Worm (Caenorhabditis elegans): ENCODE results near the gene xpb-1.

xpb-1 gene

DNA sequence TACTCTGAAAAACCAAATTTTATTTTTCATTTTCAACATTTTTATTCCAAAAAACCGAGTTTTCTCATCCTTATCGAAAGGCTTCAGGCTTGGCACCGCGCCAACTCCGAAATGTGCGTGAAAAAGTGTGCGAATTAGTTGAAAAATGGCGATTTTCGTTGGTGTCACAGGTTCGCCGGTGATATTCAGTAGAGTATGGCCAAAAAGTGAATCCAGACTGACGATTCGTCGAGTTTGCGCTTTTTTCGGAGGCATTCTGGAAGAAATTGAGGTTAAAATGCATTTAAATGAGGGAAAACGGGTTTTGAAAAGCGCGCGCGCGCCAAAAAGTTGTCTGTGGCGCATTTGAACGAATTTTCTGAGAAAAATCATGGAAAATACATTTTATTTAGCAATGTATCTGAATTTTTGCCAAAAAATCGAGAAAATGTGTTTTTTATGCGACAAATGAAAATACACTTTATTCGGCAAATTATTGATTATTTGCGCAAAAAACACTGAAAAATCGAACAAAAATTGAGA, 2.9 kb upstream of the xpb-1 start, which contains the start of the genes Y66D12A.16 and such-1:
Y66D12A.16 (plus strand) TSS at position 51 of the 522 bp plus-strand sequence.
such-1 (minus strand) TSS at position 256 of the 522 bp plus-strand sequence.
- TF ChIP-seq ceh-91 (GFP tag; IDR thresholded peaks at IDR 0.05) (peak; percentile 39; the same call in 1 of the 2 replicates), B0336.3 (GFP tag; IDR thresholded peaks at IDR 0.05) (no peak), dpl-1 (GFP tag; optimal IDR thresholded peaks at IDR 0.05) (peak; percentile 48), madf-8 (GFP tag; conservative IDR thresholded peaks at IDR 0.05) (peak; percentile 73), fkh-3 (tag; optimal IDR thresholded peaks at IDR 0.05) (no peak), hsf-1 (GFP tag; IDR thresholded peaks at IDR 0.05) (peak; percentile 67; the same call in 1 of the 2 replicates), dpff-1 (tag; optimal IDR thresholded peaks at IDR 0.05) (no peak), D2030.7 (GFP tag; IDR thresholded peaks at IDR 0.05) (peak; percentile 12; the same call in 1 of the 2 replicates), F33H1.4 (GFP tag; IDR thresholded peaks at IDR 0.05) (peak; percentile 31), madf-6 (GFP tag; IDR thresholded peaks at IDR 0.05) (peak; percentile 86), efl-1 (GFP tag; optimal IDR thresholded peaks at IDR 0.05) (peak; percentile 74)

DNA sequence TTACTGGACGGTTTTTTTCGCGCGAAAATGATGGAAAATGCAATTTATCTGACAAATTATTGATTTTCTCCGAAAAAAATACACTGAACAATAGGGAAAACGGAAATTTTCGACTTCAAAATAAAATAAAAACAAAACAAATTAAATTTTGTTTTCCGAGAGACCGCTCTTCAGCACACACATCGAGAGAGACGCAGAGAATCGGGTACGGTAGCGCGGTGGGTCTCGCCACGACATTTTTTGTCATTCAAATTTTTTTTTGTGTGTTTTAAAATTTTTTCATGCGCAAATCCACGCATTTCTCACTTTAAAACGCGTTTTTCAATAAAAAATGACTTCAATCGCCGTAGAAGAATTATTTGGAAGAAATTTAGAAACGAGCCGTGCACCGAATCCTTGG, 2.4 kb upstream of the xpb-1 start:
- TF ChIP-seq rec-8 (tag; optimal IDR thresholded peaks at IDR 0.05) (no peak), zfh-2 (GFP tag; conservative IDR thresholded peaks at IDR 0.05) (no peak), B0336.3 (GFP tag; IDR thresholded peaks at IDR 0.05) (0 out of 2 replicates have a peak, but pooled peaks have one; percentile 45), atf-7 (tag; optimal IDR thresholded peaks at IDR 0.05) (no peak), ceh-27 (GFP tag; optimal IDR thresholded peaks at IDR 0.05) (no peak), Y95B8A.8 (GFP tag; IDR thresholded peaks at IDR 0.05) (0 out of 2 replicates have a peak, but pooled peaks have one; percentile 41), ztf-28 (GFP tag; IDR thresholded peaks at IDR 0.05) (no peak), Y79H2A.3 (GFP tag; conservative IDR thresholded peaks at IDR 0.05) (no peak), cebp-1 (GFP tag; IDR thresholded peaks at IDR 0.05) (no peak), cebp-1 (tag; optimal IDR thresholded peaks at IDR 0.05) (no peak), bed-2 (GFP tag; IDR thresholded peaks at IDR 0.05) (no peak), egrh-3 (GFP tag; IDR thresholded peaks at IDR 0.05) (no peak), him-1 (tag; optimal IDR thresholded peaks at IDR 0.05) (no peak), snpc-1.3 (tag; optimal IDR thresholded peaks at IDR 0.05; ENCODE audit: insufficient read depth) (peak; percentile 84), chd-7 (tag; optimal IDR thresholded peaks at IDR 0.05) (no peak), ceh-58 (GFP tag; IDR thresholded peaks at IDR 0.05) (no peak), ekl-4 (GFP tag; IDR thresholded peaks at IDR 0.05) (no peak), attf-3 (GFP tag; conservative IDR thresholded peaks at IDR 0.05) (no peak), ceh-40 (GFP tag; IDR thresholded peaks at IDR 0.05) (no peak), pha-4 (tag; optimal IDR thresholded peaks at IDR 0.05) (no peak), attf-6 (GFP tag; IDR thresholded peaks at IDR 0.05) (no peak), let-526 (GFP tag; IDR thresholded peaks at IDR 0.05) (no peak), tbx-9 (tag; optimal IDR thresholded peaks at IDR 0.05; ENCODE audit: borderline replicate concordance) (no peak), ztf-18 (tag; optimal IDR thresholded peaks at IDR 0.05) (no peak), B0261.1 (tag; optimal IDR thresholded peaks at IDR 0.05) (no peak), ceh-100 (GFP tag; IDR thresholded peaks at IDR 0.05) (peak; percentile 52; the same call in 1 of the 2 replicates), ets-4 (GFP tag; optimal IDR thresholded peaks at IDR 0.05) (no peak), aptf-3 (GFP tag; IDR thresholded peaks at IDR 0.05) (no peak), madf-3 (GFP tag; IDR thresholded peaks at IDR 0.05) (0 out of 2 replicates have a peak, but pooled peaks have one; percentile 73), ZK185.1 (tag; optimal IDR thresholded peaks at IDR 0.05; ENCODE audit: poor library complexity, severe bottlenecking) (no peak), let-607 (tag; optimal IDR thresholded peaks at IDR 0.05) (no peak), F23B12.7 (tag; optimal IDR thresholded peaks at IDR 0.05; ENCODE audit: insufficient read depth) (no peak), nhr-27 (tag; optimal IDR thresholded peaks at IDR 0.05) (no peak), mel-28 (tag; optimal IDR thresholded peaks at IDR 0.05; ENCODE audit: borderline replicate concordance) (no peak), dpff-1 (tag; optimal IDR thresholded peaks at IDR 0.05) (no peak), madf-8 (GFP tag; conservative IDR thresholded peaks at IDR 0.05) (peak; percentile 83), hsf-1 (GFP tag; IDR thresholded peaks at IDR 0.05) (0 out of 2 replicates have a peak, but pooled peaks have one; percentile 54), F22D6.2 (tag; optimal IDR thresholded peaks at IDR 0.05) (no peak)

Data from whole organism, young adult.